Worm (Caenorhabditis elegans) whole organism, early embryonic: ENCODE results near the gene F10C1.3.

Experiments used
- F13C5.2 ChIP-seq: sonication (generic microtip); optimal IDR thresholded peaks from 2 replicates; lab custom pipeline; 2017; ENCODE audit warnings: mild to moderate bottlenecking, missing genetic modification characterization, inconsistent platforms, missing compliant biosample characterization
- aly-1 ChIP-seq: sonication (generic microtip); optimal IDR thresholded peaks from 2 replicates; lab custom pipeline; 2016; ENCODE audit warnings: missing genetic modification characterization, missing compliant biosample characterization
- ama-1 ChIP-seq: fragments of 150-350 bp; optimal IDR thresholded peaks from 2 replicates; lab custom pipeline; 2014
- flt-1 ChIP-seq: fragments of 200-800 bp; sonication (Bioruptor generic); IDR thresholded peaks from 2 replicates; pipeline ENCODE4 v1.3.6; 2022; ENCODE audit warnings: missing genetic modification characterization, missing compliant biosample characterization
- tbx-11 ChIP-seq: fragments of 200-800 bp; sonication (Bioruptor generic); IDR thresholded peaks from 2 replicates; pipeline ENCODE4 v1.3.6; 2022; ENCODE audit warnings: missing genetic modification characterization, missing compliant biosample characterization
- tra-4 ChIP-seq: sonication (generic microtip); optimal IDR thresholded peaks from 2 replicates; lab custom pipeline; 2017; ENCODE audit warnings: missing genetic modification characterization, missing compliant biosample characterization

DNA sequence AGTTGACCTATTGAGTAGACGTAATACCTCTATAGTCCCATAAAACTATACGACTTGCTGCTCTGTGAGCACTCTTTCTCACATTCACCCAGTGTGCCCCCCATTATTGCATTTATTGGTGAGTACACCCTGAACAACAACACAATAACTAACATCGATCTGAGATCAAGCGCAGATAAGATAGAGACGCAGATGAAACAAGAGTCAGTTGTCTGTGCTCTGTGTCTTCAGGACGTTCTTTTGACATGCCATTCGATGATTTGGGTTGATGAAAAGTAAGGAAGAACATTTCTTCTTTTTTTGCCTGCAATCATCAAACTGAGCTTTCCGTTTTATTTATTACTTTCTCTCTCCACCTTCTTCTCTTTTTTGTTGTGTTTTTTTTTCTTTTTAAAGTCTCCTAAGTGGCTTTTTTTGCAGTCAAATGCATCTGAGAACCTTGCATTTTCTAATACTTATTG is 32.8 kb upstream of the F10C1.3 start, which contains the start of gene lect-2:
- TF ChIP-seq ama-1 (lab: Kevin White, UChicago), result no peak
- TF ChIP-seq tra-4 (tag; lab: Kevin White, UChicago), result no peak
- no peak for TF ChIP-seq aly-1 (tag; lab: Kevin White, UChicago)
- no peak for TF ChIP-seq F13C5.2 (tag; lab: Kevin White, UChicago)
- no peak for TF ChIP-seq flt-1
- no peak for TF ChIP-seq tbx-11 (GFP tag; lab: Robert Waterston, UW)
